Fruit fly (Drosophila melanogaster) Kc167 (cell line): ENCODE data around the gene prd1.

Experiments
- Myc ChIP-seq: fragments of >200 bp; optimal IDR thresholded peaks from 2 replicates; lab custom pipeline; 2017; ENCODE audit warnings: missing external identifiers
- Sin3A ChIP-seq: fragments of >200 bp; optimal IDR thresholded peaks from 2 replicates; lab custom pipeline; 2018; ENCODE audit warnings: missing external identifiers
- ttk ChIP-seq: sonication (Bioruptor generic); optimal IDR thresholded peaks from 2 replicates; lab custom pipeline; 2017; ENCODE audit warnings: missing external identifiers

DNA sequence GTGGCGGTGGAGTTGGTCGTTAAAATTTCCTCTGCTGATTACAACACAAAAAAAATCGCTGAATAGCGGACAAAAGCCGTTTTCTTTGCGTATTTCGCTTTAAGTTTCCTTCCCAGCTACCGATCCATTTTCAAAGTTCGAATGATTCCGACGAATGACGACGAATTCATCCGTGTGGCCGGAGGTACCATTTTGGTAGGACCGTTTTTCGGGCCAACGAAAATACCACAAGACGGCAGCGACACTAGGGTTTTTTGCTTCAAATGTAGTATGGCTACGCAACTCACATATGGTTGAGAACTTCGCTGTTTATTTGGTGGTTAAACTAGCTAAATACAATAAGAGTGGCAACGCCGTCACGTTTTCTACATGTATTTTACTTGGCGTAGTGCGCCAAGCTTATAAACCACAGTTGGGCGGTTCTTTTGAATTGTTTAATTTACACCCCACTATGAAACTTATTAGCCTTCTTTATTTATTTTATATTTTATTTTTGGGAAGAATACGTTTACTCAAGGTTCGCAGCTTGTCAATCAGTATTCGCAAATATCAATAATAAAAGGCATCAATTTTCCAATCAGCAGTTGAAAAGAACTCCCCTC lies 22.4 kb downstream of the prd1 start, which contains the start of gene Lk6:
- no peak for TF ChIP-seq Myc
- no peak for TF ChIP-seq ttk
- TF ChIP-seq Sin3A (lab: Kevin White, UChicago) = no peak
